Fruit fly (Drosophila melanogaster) whole organism, wandering third instar larva: ENCODE measurements around the gene CG12680.

ENCODE experiments used
- Abd-B ChIP-seq: fragments of >200 bp; optimal IDR thresholded peaks from 2 replicates; lab custom pipeline; 2017; ENCODE audit warnings: missing biosample characterization, missing genetic modification characterization
- CG9705 ChIP-seq: fragments of 200-800 bp; sonication (Bioruptor generic); optimal IDR thresholded peaks from 2 replicates; lab custom pipeline; 2018; ENCODE audit warnings: missing biosample characterization, mild to moderate bottlenecking, missing genetic modification characterization
- Dfd ChIP-seq: fragments of >200 bp; optimal IDR thresholded peaks from 2 replicates; lab custom pipeline; 2017; ENCODE audit warnings: missing biosample characterization, missing genetic modification characterization
- Dif ChIP-seq: fragments of 200-275, 200-300 bp; sonication (Bioruptor generic); optimal IDR thresholded peaks from 2 replicates; lab custom pipeline; 2018; ENCODE audit warnings: missing biosample characterization, missing genetic modification characterization; ENCODE audit not compliant: partially characterized antibody
- GATAd ChIP-seq: sonication (Bioruptor generic); optimal IDR thresholded peaks from 2 replicates; lab custom pipeline; 2016; ENCODE audit warnings: missing biosample characterization, missing genetic modification characterization
- HLH106 ChIP-seq: fragments of 200-800 bp; optimal IDR thresholded peaks from 3 replicates; lab custom pipeline; 2019; ENCODE audit warnings: missing biosample characterization, mild to moderate bottlenecking, missing genetic modification characterization, moderate library complexity
- Hnf4 ChIP-seq: fragments of 200-800 bp; sonication (Bioruptor generic); optimal IDR thresholded peaks from 2 replicates; lab custom pipeline; 2016; ENCODE audit warnings: missing biosample characterization, mild to moderate bottlenecking, missing genetic modification characterization
- Hr83 ChIP-seq: fragments of 200-300 bp; sonication (Bioruptor generic); optimal IDR thresholded peaks from 2 replicates; lab custom pipeline; 2016; ENCODE audit warnings: missing biosample characterization, mild to moderate bottlenecking, missing genetic modification characterization, moderate library complexity; ENCODE audit not compliant: poor library complexity, severe bottlenecking
- Jra ChIP-seq: sonication (Bioruptor generic); optimal IDR thresholded peaks from 2 replicates; lab custom pipeline; 2016; ENCODE audit warnings: missing biosample characterization, missing genetic modification characterization
- Mio ChIP-seq: sonication (Bioruptor generic); optimal IDR thresholded peaks from 2 replicates; lab custom pipeline; 2016; ENCODE audit warnings: missing biosample characterization, missing genetic modification characterization
- Myc ChIP-seq: fragments of >200 bp; optimal IDR thresholded peaks from 2 replicates; lab custom pipeline; 2017
- OdsH ChIP-seq: fragments of 200-800 bp; sonication (Bioruptor generic); optimal IDR thresholded peaks from 2 replicates; lab custom pipeline; 2016; ENCODE audit warnings: missing biosample characterization, mild to moderate bottlenecking, missing genetic modification characterization
- Rel ChIP-seq, 2 experiments: fragments of 200-800 bp; sonication (Bioruptor generic) in 1 of 2; optimal IDR thresholded peaks; 2 replicates in 1 of 2; 3 replicates in 1 of 2; lab custom pipeline; 2016 to 2019; ENCODE audit warnings: mild to moderate bottlenecking in 2 of 2, missing biosample characterization in 2 of 2, missing genetic modification characterization in 2 of 2, moderate library complexity in 1 of 2
- Sp1 ChIP-seq: fragments of 200-800 bp; sonication (Bioruptor generic); optimal IDR thresholded peaks from 3 replicates; lab custom pipeline; 2019; ENCODE audit warnings: missing biosample characterization, mild to moderate bottlenecking, missing genetic modification characterization, moderate library complexity
- Vsx2 ChIP-seq: fragments of 200-300, 225-300 bp; sonication (Bioruptor generic); optimal IDR thresholded peaks from 2 replicates; lab custom pipeline; 2018; ENCODE audit warnings: missing biosample characterization, missing genetic modification characterization; ENCODE audit not compliant: partially characterized antibody
- br ChIP-seq: fragments of 200-800 bp; sonication (Bioruptor generic); optimal IDR thresholded peaks from 2 replicates; lab custom pipeline; 2016; ENCODE audit warnings: missing biosample characterization, missing genetic modification characterization
- dl ChIP-seq, 2 experiments: fragments of 175-275, 200-275 bp in 1 of 2; fragments of 200-275 bp in 1 of 2; sonication (Bioruptor generic); optimal IDR thresholded peaks; lab custom pipeline; 2018; ENCODE audit warnings: mild to moderate bottlenecking in 2 of 2, missing biosample characterization in 2 of 2, missing genetic modification characterization in 2 of 2, moderate library complexity in 2 of 2; ENCODE audit not compliant: partially characterized antibody in 2 of 2, insufficient read depth in 1 of 2
- ey ChIP-seq: fragments of 200-800 bp; sonication (Bioruptor generic); optimal IDR thresholded peaks from 2 replicates; lab custom pipeline; 2016; ENCODE audit warnings: missing biosample characterization, missing genetic modification characterization
- foxo ChIP-seq, 2 experiments: fragments of 200-800 bp; sonication (Bioruptor generic); optimal IDR thresholded peaks; 2 replicates in 1 of 2; 3 replicates in 1 of 2; lab custom pipeline; 2016 to 2017; ENCODE audit warnings: missing biosample characterization in 2 of 2, missing genetic modification characterization in 2 of 2
- fru ChIP-seq: fragments of 200-800 bp; sonication (Bioruptor generic); optimal IDR thresholded peaks from 3 replicates; lab custom pipeline; 2016; ENCODE audit warnings: missing biosample characterization, mild to moderate bottlenecking, missing genetic modification characterization
- h ChIP-seq: fragments of 200-800 bp; sonication (Bioruptor generic); optimal IDR thresholded peaks from 3 replicates; lab custom pipeline; 2016; ENCODE audit warnings: missing biosample characterization, mild to moderate bottlenecking, missing genetic modification characterization
- jim ChIP-seq: fragments of 175-275, 200-325 bp; sonication (Bioruptor generic); optimal IDR thresholded peaks from 2 replicates; lab custom pipeline; 2016; ENCODE audit warnings: missing biosample characterization, mild to moderate bottlenecking, missing genetic modification characterization
- lola ChIP-seq: fragments of >200 bp; optimal IDR thresholded peaks from 2 replicates; lab custom pipeline; 2017; ENCODE audit warnings: missing biosample characterization, missing genetic modification characterization
- pan ChIP-seq: fragments of >200 bp; optimal IDR thresholded peaks from 2 replicates; lab custom pipeline; 2017
- psq ChIP-seq: fragments of 200-800 bp; sonication (Bioruptor generic); optimal IDR thresholded peaks from 3 replicates; lab custom pipeline; 2017; ENCODE audit warnings: missing biosample characterization, mild to moderate bottlenecking, missing genetic modification characterization, moderate library complexity
- rgr ChIP-seq: fragments of 200-800 bp; sonication (Bioruptor generic); optimal IDR thresholded peaks from 3 replicates; lab custom pipeline; 2016; ENCODE audit warnings: missing biosample characterization, mild to moderate bottlenecking, missing genetic modification characterization
- sage ChIP-seq: fragments of 200-800 bp; sonication (Bioruptor generic); optimal IDR thresholded peaks from 2 replicates; lab custom pipeline; 2016; ENCODE audit warnings: missing biosample characterization, mild to moderate bottlenecking, missing genetic modification characterization
- tai ChIP-seq: sonication (Bioruptor generic); optimal IDR thresholded peaks from 2 replicates; lab custom pipeline; 2016; ENCODE audit warnings: missing biosample characterization, missing genetic modification characterization
- usp ChIP-seq: fragments of >200 bp; optimal IDR thresholded peaks from 2 replicates; lab custom pipeline; 2017; ENCODE audit warnings: missing biosample characterization, missing genetic modification characterization
- woc ChIP-seq: sonication (Bioruptor generic); optimal IDR thresholded peaks from 2 replicates; lab custom pipeline; 2016; ENCODE audit warnings: missing biosample characterization, mild to moderate bottlenecking, missing genetic modification characterization

CG12680 gene

DNA sequence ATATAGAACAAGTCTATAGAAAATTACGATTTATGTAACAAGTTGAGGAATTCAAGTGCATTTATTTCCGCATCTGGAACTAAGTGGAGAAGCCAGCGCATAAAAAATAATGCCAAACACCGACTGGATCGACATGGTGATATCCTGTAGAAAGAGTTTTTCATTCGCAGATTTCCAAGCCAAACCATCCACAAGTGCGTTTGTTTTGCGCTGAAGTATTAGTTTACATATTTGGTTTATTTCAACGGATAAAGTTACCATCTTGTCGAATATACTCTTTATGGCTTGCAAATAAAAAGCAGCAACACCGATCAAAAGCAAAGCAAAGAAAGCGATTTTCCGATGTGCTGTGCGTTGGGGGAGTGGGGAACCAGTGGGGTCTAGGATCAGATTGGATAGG is 34.3 kb upstream of the CG12680 start:
- TF ChIP-seq HLH106 (tag; lab: Kevin White, UChicago) = no peak
- TF ChIP-seq woc (GFP tag; lab: Kevin White, UChicago) = no peak

DNA sequence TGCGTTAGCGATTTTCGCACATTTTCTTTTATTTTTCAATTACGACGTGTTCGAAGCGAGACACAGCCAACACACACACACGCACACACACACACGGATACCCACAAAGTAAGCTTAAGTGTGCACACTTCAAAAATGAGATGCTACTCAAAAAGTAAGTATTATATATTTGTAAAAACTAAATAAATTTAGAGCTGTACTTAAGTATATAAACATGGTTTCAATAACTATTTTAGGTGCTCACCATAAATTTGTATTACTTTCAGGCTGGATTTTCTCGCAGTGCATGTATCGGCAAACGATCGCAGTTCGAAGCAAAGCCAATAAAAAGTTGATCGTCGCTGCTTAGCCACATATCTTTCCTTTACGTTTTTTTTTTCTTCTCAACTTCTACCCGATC is 31.6 kb upstream of the CG12680 start:
- TF ChIP-seq fru (GFP tag; lab: Kevin White, UChicago) (peak; percentile 35), Dfd (GFP tag; lab: Kevin White, UChicago) (no peak), psq (peak; percentile 6), h (GFP tag; lab: Kevin White, UChicago) (peak; percentile 22), rgr (GFP tag; lab: Kevin White, UChicago) (no peak), foxo (GFP tag; optimal IDR thresholded peaks at IDR 0.05; lab: Kevin White, UChicago) (peak in 1 of 2 experiments; percentile 18), pan (lab: Kevin White, UChicago) (no peak)

DNA sequence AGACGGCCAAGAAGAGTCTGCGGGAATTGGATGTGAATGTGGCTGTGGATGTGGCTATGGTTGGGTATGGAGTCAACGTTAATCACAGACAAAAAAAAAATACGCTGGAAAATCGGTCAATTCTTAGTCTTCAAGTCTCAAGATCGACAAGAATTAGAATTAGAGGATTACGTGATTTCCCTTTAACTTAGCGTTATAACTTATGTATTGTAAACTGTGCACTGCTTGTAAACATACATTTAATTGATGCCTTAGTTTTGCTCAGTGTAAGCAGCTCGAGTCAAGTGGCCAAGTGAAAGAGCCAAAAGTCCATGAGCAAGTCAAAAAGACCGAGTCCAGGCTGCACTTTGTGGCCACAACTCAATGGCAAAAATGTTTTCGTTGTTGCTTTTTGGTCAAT is 27.3 kb upstream of the CG12680 start:
- TF ChIP-seq foxo (GFP tag; optimal IDR thresholded peaks at IDR 0.05; lab: Kevin White, UChicago) = peak in 1 of 2 experiments; percentile 22
- peak; percentile 28 for TF ChIP-seq fru (GFP tag; lab: Kevin White, UChicago)
- peak; percentile 23 for TF ChIP-seq br (GFP tag; lab: Kevin White, UChicago)
- peak; percentile 14 for TF ChIP-seq psq
- no peak for TF ChIP-seq Dfd (GFP tag; lab: Kevin White, UChicago)
- TF ChIP-seq CG9705 (GFP tag; lab: Kevin White, UChicago) = no peak
- peak; percentile 43 for TF ChIP-seq ey
- peak; percentile 45 for TF ChIP-seq h (GFP tag; lab: Kevin White, UChicago)

DNA sequence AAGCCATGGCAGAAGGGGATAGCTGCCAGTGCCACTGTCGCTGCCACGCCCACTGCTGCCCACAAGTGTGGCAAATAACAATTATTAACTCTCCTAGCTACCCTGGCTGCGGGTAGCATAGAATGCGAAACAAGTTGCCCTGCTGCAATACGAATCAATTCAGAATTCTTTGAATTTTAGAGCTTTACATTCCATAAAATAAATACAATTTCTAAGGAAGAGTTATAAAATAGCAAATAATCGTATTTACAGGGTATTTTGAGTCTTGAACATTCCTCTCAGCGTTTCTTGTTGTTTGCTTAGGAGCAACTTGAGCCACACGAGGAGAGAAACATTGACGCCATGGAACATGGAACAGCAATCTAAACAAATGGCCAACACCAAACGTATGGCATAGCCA is 14.8 kb upstream of the CG12680 start:
- TF ChIP-seq HLH106 (tag; lab: Kevin White, UChicago) (no peak), tai (GFP tag; lab: Kevin White, UChicago) (no peak), dl (GFP tag; optimal IDR thresholded peaks at IDR 0.05; lab: Kevin White, UChicago; ENCODE audit: insufficient read depth in 1 of 2, partially characterized antibody in 2 of 2) (no peak), lola (GFP tag; lab: Kevin White, UChicago) (no peak), Myc (no peak), psq (no peak), Vsx2 (GFP tag; lab: Kevin White, UChicago) (no peak), Dfd (GFP tag; lab: Kevin White, UChicago) (no peak), GATAd (GFP tag; lab: Kevin White, UChicago) (no peak), foxo (GFP tag; optimal IDR thresholded peaks at IDR 0.05; lab: Kevin White, UChicago) (no peak), pan (lab: Kevin White, UChicago) (no peak), jim (GFP tag; lab: Kevin White, UChicago) (no peak), rgr (GFP tag; lab: Kevin White, UChicago) (no peak), Abd-B (no peak), Hr83 (no peak), Jra (GFP tag; lab: Kevin White, UChicago) (no peak), Dif (no peak), Hnf4 (no peak), Rel (GFP tag; optimal IDR thresholded peaks at IDR 0.05; lab: Kevin White, UChicago) (no peak), Rel (tag; optimal IDR thresholded peaks at IDR 0.05; lab: Kevin White, UChicago) (no peak)

DNA sequence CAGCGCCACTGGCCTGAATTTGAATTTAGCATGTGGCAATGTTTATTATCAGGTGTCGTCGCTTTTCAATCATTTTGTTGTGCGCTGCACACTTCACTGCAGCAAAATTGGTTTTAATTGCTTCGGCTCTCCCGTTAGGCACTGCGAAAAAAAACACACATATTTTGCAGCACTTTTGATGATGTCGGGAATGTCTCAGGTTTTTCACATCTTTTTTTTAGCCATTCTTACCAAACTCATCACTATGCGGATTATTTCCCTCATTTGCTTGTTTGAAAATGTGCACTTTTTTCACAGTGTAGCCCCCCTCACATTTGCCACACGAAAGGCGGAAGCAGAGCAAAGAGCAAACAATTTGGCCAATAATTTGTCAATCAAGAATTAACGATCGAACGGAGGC is 14.0 kb upstream of the CG12680 start:
- TF ChIP-seq lola (GFP tag; lab: Kevin White, UChicago) (no peak), rgr (GFP tag; lab: Kevin White, UChicago) (no peak), tai (GFP tag; lab: Kevin White, UChicago) (no peak), Mio (GFP tag; lab: Kevin White, UChicago) (no peak), Abd-B (no peak), OdsH (GFP tag; lab: Kevin White, UChicago) (no peak), psq (no peak), Hr83 (no peak), woc (GFP tag; lab: Kevin White, UChicago) (no peak), Dif (no peak), usp (no peak), sage (GFP tag; lab: Kevin White, UChicago) (no peak), br (GFP tag; lab: Kevin White, UChicago) (no peak), dl (GFP tag; optimal IDR thresholded peaks at IDR 0.05; lab: Kevin White, UChicago; ENCODE audit: insufficient read depth in 1 of 2, partially characterized antibody in 2 of 2) (no peak), Hnf4 (no peak), Sp1 (GFP tag; lab: Kevin White, UChicago) (no peak), Myc (no peak)
- TF ChIP-seq, all 38 proteins: peak for 0
